Worm (Caenorhabditis elegans) whole organism, L4/young adult: Measurements from ENCODE around the gene str-102.

Experiments used
- dao-5 ChIP-seq: sonication (generic microtip); optimal IDR thresholded peaks from 2 replicates; lab custom pipeline; 2016; ENCODE audit warnings: missing genotype, missing genetic modification characterization, moderate library complexity, missing compliant biosample characterization
- him-1 ChIP-seq: sonication (generic microtip); optimal IDR thresholded peaks from 2 replicates; lab custom pipeline; 2016; ENCODE audit warnings: missing genotype, missing genetic modification reagents, missing genetic modification characterization, missing compliant biosample characterization

DNA sequence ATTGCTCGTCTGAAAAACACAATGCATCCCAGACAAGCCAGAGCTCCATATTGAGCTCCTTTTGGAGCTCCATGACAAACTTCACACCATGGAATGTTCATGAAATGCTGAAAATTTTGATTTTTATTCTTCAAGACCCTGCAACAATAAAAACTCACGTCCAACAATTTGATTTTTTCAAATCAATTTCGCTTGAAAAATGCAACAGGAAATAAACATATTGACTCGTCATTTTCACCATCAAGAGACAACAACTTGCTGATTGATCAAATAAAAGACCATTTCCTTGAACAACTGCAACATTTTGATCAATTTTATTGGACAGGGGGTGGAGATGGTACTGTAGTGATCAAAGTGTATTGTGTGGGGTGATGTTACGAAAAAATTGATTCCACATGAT, 15.1 kb upstream of the str-102 start, which contains the start of gene nhr-269:
- TF ChIP-seq him-1 (tag; lab: Kevin White, UChicago) (no peak), dao-5 (tag; lab: Kevin White, UChicago) (no peak)
